Fruit fly (Drosophila melanogaster) ovary, adult (tissue): Measurements from ENCODE around the gene CG14298.

Source experiments
- CG17801 ChIP-seq: fragments of 200-800 bp; optimal IDR thresholded peaks from 2 replicates; lab custom pipeline; 2019; ENCODE audit warnings: missing biosample characterization, mild to moderate bottlenecking, missing genetic modification characterization, moderate library complexity; ENCODE audit not compliant: partially characterized antibody

CG14298 gene

dm6 chr3R:18914594-18915275 lies 39.4 kb downstream of the CG14298 start, which contains the start of gene Xrp1:
TSS of gene Xrp1 (plus strand) at chr3R:18914968.
- peak; percentile 33 for TF ChIP-seq CG17801 (GFP tag; lab: Kevin White, UChicago)

dm6 chr3R:18915644-18916194 lies 40.4 kb downstream of the CG14298 start:
- TF ChIP-seq CG17801 (GFP tag; lab: Kevin White, UChicago): no peak

- peak; percentile 62 for TF ChIP-seq CG17801 (GFP tag; lab: Kevin White, UChicago)
These were observed 41.5 kb downstream of the CG14298 start for dm6 chr3R:18916715-18917253.

- TF ChIP-seq CG17801 (GFP tag; lab: Kevin White, UChicago): peak; percentile 66
These were observed 42.9 kb downstream of the CG14298 start for dm6 chr3R:18917976-18918871.

- TF ChIP-seq CG17801 (GFP tag; lab: Kevin White, UChicago): no peak
These were observed 43.6 kb downstream of the CG14298 start for dm6 chr3R:18918872-18919339.

- no peak for TF ChIP-seq CG17801 (GFP tag; lab: Kevin White, UChicago)
These were observed 48.0 kb downstream of the CG14298 start for dm6 chr3R:18923208-18923761.

- peak; percentile 14 for TF ChIP-seq CG17801 (GFP tag; lab: Kevin White, UChicago)
These were observed 48.7 kb downstream of the CG14298 start for dm6 chr3R:18923802-18924635.

dm6 chr3R:18924636-18924977 lies 49.3 kb downstream of the CG14298 start:
- no peak for TF ChIP-seq CG17801 (GFP tag; lab: Kevin White, UChicago)
